Fruit fly (Drosophila melanogaster): ENCODE measurements around the gene Nhe2.
A peak's percentile ranks its signal among the peaks of the same experiment; 100 is the strongest.

Gene Nhe2

DNA sequence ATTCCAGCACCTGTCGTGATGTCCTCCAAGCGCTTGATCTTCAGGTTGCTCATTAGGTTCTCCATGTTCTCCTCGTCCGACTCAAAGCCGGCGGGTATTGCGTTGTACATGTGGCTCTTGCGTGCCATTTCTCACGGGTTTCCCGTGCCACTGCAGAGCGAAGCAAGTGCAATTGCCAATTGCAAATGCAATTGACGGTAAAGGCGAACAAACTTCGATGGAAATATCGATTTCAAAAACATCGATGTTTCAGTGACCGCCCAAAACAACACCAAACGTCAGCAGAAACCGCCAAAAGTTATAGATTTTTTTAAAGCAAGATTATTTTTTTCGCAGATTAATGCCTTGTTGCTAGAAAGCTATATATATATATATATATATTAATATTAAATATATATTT is 58.5 kb downstream of the Nhe2 start, which contains the start of gene Nbr (continued):
- TF ChIP-seq Doc3 (GFP tag; IDR thresholded peaks at IDR 0.05; ENCODE audit: partially characterized antibody) (0 out of 3 replicates have a peak, but pooled peaks have one; percentile 33), E2f2 (GFP tag; IDR thresholded peaks at IDR 0.05) (0 out of 2 replicates have a peak, but pooled peaks have one; percentile 38), pzg (GFP tag; optimal IDR thresholded peaks at IDR 0.05) (peak; percentile 12), MBD-R2 (GFP tag; IDR thresholded peaks at IDR 0.05) (peak; percentile 71), Nf-YA (GFP tag; IDR thresholded peaks at IDR 0.05) (no peak), dan (GFP tag; IDR thresholded peaks at IDR 0.05) (no peak), zen2 (GFP tag; IDR thresholded peaks at IDR 0.05; ENCODE audit: partially characterized antibody) (no peak), twi (tag; optimal IDR thresholded peaks at IDR 0.05) (no peak), Dll (GFP tag; IDR thresholded peaks at IDR 0.05; ENCODE audit: partially characterized antibody) (peak; percentile 67), Dek (tag; optimal IDR thresholded peaks at IDR 0.05) (no peak), CG3838 (GFP tag; optimal IDR thresholded peaks at IDR 0.05) (no peak), gfzf (GFP tag; optimal IDR thresholded peaks at IDR 0.05) (no peak), amos (GFP tag; IDR thresholded peaks at IDR 0.05; ENCODE audit: partially characterized antibody) (peak; percentile 62), cato (GFP tag; optimal IDR thresholded peaks at IDR 0.05; ENCODE audit: borderline replicate concordance) (no peak), CG10565 (GFP tag; optimal IDR thresholded peaks at IDR 0.05) (no peak), rib (GFP tag; IDR thresholded peaks at IDR 0.05) (no peak), CG31224 (GFP tag; IDR thresholded peaks at IDR 0.05) (no peak), CG7372 (GFP tag; IDR thresholded peaks at IDR 0.05) (no peak), CG3281 (GFP tag; optimal IDR thresholded peaks at IDR 0.05) (no peak), Med (GFP tag) (peak; percentile 72), Sry-β (GFP tag; optimal IDR thresholded peaks at IDR 0.05) (no peak), bbx (GFP tag; IDR thresholded peaks at IDR 0.05; ENCODE audit: partially characterized antibody) (peak; percentile 67), sens (GFP tag) (no peak), CG6854 (GFP tag; optimal IDR thresholded peaks at IDR 0.05) (no peak), otp (GFP tag; IDR thresholded peaks at IDR 0.05) (0 out of 3 replicates have a peak, but pooled peaks have one; percentile 16), CG15696 (tag; optimal IDR thresholded peaks at IDR 0.05) (no peak), CG16815 (GFP tag; optimal IDR thresholded peaks at IDR 0.05) (no peak), CG2199 (GFP tag; IDR thresholded peaks at IDR 0.05) (no peak), sens-2 (GFP tag; IDR thresholded peaks at IDR 0.05) (no peak), sd (tag; optimal IDR thresholded peaks at IDR 0.05) (no peak), CG7786 (GFP tag; optimal IDR thresholded peaks at IDR 0.05) (no peak), CG4404 (GFP tag; IDR thresholded peaks at IDR 0.05) (no peak), Rx (GFP tag; IDR thresholded peaks at IDR 0.05) (no peak), ash1 (GFP tag; optimal IDR thresholded peaks at IDR 0.05) (no peak), NK7.1 (GFP tag; optimal IDR thresholded peaks at IDR 0.05) (no peak), yki (optimal IDR thresholded peaks at IDR 0.05) (no peak), Opbp (GFP tag; IDR thresholded peaks at IDR 0.05; ENCODE audit: partially characterized antibody) (peak; percentile 31; the same call in 1 of the 3 replicates), HmgD (GFP tag; optimal IDR thresholded peaks at IDR 0.05) (no peak), lbe (GFP tag; optimal IDR thresholded peaks at IDR 0.05) (no peak), CG12391 (tag; optimal IDR thresholded peaks at IDR 0.05) (no peak), CG8765 (GFP tag; IDR thresholded peaks at IDR 0.05) (no peak), tio (GFP tag; optimal IDR thresholded peaks at IDR 0.05) (no peak), zf30C (GFP tag; optimal IDR thresholded peaks at IDR 0.05) (no peak), pho (GFP tag; optimal IDR thresholded peaks at IDR 0.05) (no peak), CG13123 (GFP tag; optimal IDR thresholded peaks at IDR 0.05) (no peak), CG6272 (GFP tag; IDR thresholded peaks at IDR 0.05) (peak; percentile 46; the same call in 1 of the 2 replicates), CG10274 (GFP tag; optimal IDR thresholded peaks at IDR 0.05) (no peak), Bteb2 (GFP tag; optimal IDR thresholded peaks at IDR 0.05) (no peak), BEAF-32 (GFP tag; optimal IDR thresholded peaks at IDR 0.05) (peak; percentile 54), CG15269 (tag; optimal IDR thresholded peaks at IDR 0.05) (no peak), knrl (GFP tag; IDR thresholded peaks at IDR 0.05; ENCODE audit: partially characterized antibody) (peak; percentile 33; the same call in 2 of the 3 replicates), Hr39 (optimal IDR thresholded peaks at IDR 0.05) (no peak)

All from whole organism, embryonic.